Worm (Caenorhabditis elegans) whole organism, L3 larva: ENCODE measurements around the gene cyp-29A3.

Experiments used
- fkh-10 ChIP-seq: sonication (generic microtip); optimal IDR thresholded peaks from 2 replicates; lab custom pipeline; 2017; ENCODE audit warnings: missing biosample characterization, missing genetic modification reagents, missing genetic modification characterization
- nhr-23 ChIP-seq: fragments of 150-350 bp; optimal IDR thresholded peaks from 2 replicates; lab custom pipeline; 2014; ENCODE audit warnings: missing biosample characterization, missing genetic modification reagents, missing genetic modification characterization
- nhr-25 ChIP-seq: sonication (generic microtip); optimal IDR thresholded peaks from 2 replicates; lab custom pipeline; 2017; ENCODE audit warnings: missing biosample characterization, missing genetic modification characterization
- nhr-76 ChIP-seq: fragments of 150-350 bp; sonication (generic microtip); optimal IDR thresholded peaks from 5 replicates; lab custom pipeline; 2014; ENCODE audit warnings: missing biosample characterization, missing genetic modification characterization
- zag-1 ChIP-seq: fragments of 150-350 bp; optimal IDR thresholded peaks from 2 replicates; lab custom pipeline; 2014; ENCODE audit warnings: missing biosample characterization, missing genetic modification characterization

ce11 chrV:104474-104873, 45.4 kb downstream of the cyp-29A3 start, which contains the start of gene picd-1:
- peak; percentile 84 for TF ChIP-seq nhr-23 (tag; lab: Kevin White, UChicago)
- TF ChIP-seq fkh-10 (GFP tag; lab: Kevin White, UChicago): no peak
- TF ChIP-seq nhr-25 (tag; lab: Kevin White, UChicago): peak; percentile 73
- no peak for TF ChIP-seq nhr-76
- no peak for TF ChIP-seq zag-1 (tag; lab: Kevin White, UChicago)
